Worm (Caenorhabditis elegans): Measurements from ENCODE around the gene F17C11.22.

ce11 chrV:10949511-10949910 lies 20.5 kb downstream of the F17C11.22 start, which contains the start of gene col-153:
- TF ChIP-seq lin-13 (GFP tag; optimal IDR thresholded peaks at IDR 0.05), result no peak
- no peak for TF ChIP-seq sma-9 (GFP tag; optimal IDR thresholded peaks at IDR 0.05)
- TF ChIP-seq sma-9 (tag; optimal IDR thresholded peaks at IDR 0.05), result no peak
- TF ChIP-seq mdl-1 (tag; optimal IDR thresholded peaks at IDR 0.05), result no peak
- TF ChIP-seq nhr-237 (tag; optimal IDR thresholded peaks at IDR 0.05), result no peak
- TF ChIP-seq egl-27 (tag; optimal IDR thresholded peaks at IDR 0.05), result no peak
- TF ChIP-seq elt-1 (tag; optimal IDR thresholded peaks at IDR 0.05), result no peak
- TF ChIP-seq lin-39 (tag; optimal IDR thresholded peaks at IDR 0.05), result no peak
- TF ChIP-seq skn-1 (tag; optimal IDR thresholded peaks at IDR 0.05), result no peak
- no peak for TF ChIP-seq nhr-12 (tag; optimal IDR thresholded peaks at IDR 0.05)

Data from whole organism, L2 larva.